Fruit fly (Drosophila melanogaster) whole organism, embryonic: ENCODE results near the gene Shawn.
A peak's percentile ranks its signal among the peaks of the same experiment; 100 is the strongest.

Experiments used
- Antp ChIP-seq: fragments of 200-800 bp; sonication (Bioruptor generic); optimal IDR thresholded peaks from 3 replicates; lab custom pipeline; 2016; ENCODE audit warnings: missing biosample characterization, missing genetic modification characterization
- Bdp1 ChIP-seq: fragments of 200-800 bp; sonication (Bioruptor generic); optimal IDR thresholded peaks from 3 replicates; lab custom pipeline; 2016; ENCODE audit warnings: missing biosample characterization, missing genetic modification characterization
- CG10267 ChIP-seq: fragments of 200-800 bp; sonication (Bioruptor generic); optimal IDR thresholded peaks from 2 replicates; lab custom pipeline; 2018; ENCODE audit warnings: missing biosample characterization, mild to moderate bottlenecking, missing genetic modification characterization, moderate library complexity
- CG10321 ChIP-seq: fragments of 200-800 bp; sonication (Bioruptor generic); IDR thresholded peaks from 2 replicates; pipeline ENCODE4 v1.3.6; 2022; ENCODE audit warnings: missing biosample characterization, missing genetic modification characterization
- CG10366 ChIP-seq: fragments of 200-800 bp; sonication (Bioruptor generic); IDR thresholded peaks from 2 replicates; pipeline ENCODE4 v1.3.6; 2022; ENCODE audit warnings: missing biosample characterization, missing genetic modification characterization
- CG10654 ChIP-seq: fragments of 200-800 bp; sonication (Bioruptor generic); optimal IDR thresholded peaks from 2 replicates; lab custom pipeline; 2016; ENCODE audit warnings: missing biosample characterization, missing genetic modification characterization
- CG12236 ChIP-seq: fragments of 200-800 bp; sonication (Bioruptor generic); optimal IDR thresholded peaks from 2 replicates; lab custom pipeline; 2016; ENCODE audit warnings: missing biosample characterization, missing genetic modification characterization
- CG12769 ChIP-seq: fragments of 200-800 bp; sonication (Bioruptor generic); optimal IDR thresholded peaks from 2 replicates; lab custom pipeline; 2019; ENCODE audit warnings: missing biosample characterization, mild to moderate bottlenecking, missing genetic modification characterization, moderate library complexity
- CG13894 ChIP-seq: fragments of 200-800 bp; sonication (Bioruptor generic); optimal IDR thresholded peaks from 3 replicates; lab custom pipeline; 2018; ENCODE audit warnings: missing biosample characterization, mild to moderate bottlenecking, missing genetic modification characterization, moderate library complexity
- CG14441 ChIP-seq: fragments of 200-800 bp; sonication (Bioruptor generic); IDR thresholded peaks from 2 replicates; pipeline ENCODE4 v1.3.6; 2022; ENCODE audit warnings: missing biosample characterization, missing genetic modification characterization
- CG14667 ChIP-seq: fragments of 200-800 bp; sonication (Bioruptor generic); IDR thresholded peaks from 2 replicates; pipeline ENCODE4 v1.3.6; 2022; ENCODE audit warnings: missing biosample characterization, missing genetic modification characterization
- CG15514 ChIP-seq: fragments of 200-800 bp; sonication (Bioruptor generic); optimal IDR thresholded peaks from 3 replicates; lab custom pipeline; 2017; ENCODE audit warnings: missing biosample characterization, missing genetic modification characterization, mild to moderate bottlenecking, moderate library complexity, missing genetic modification reagents
- CG32767 ChIP-seq: fragments of 200-800 bp; sonication (Bioruptor generic); IDR thresholded peaks from 2 replicates; pipeline ENCODE4 v1.3.6; 2022; ENCODE audit warnings: missing biosample characterization, missing genetic modification characterization
- CG33557 ChIP-seq: fragments of 200-800 bp; sonication (Bioruptor generic); optimal IDR thresholded peaks from 2 replicates; lab custom pipeline; 2019; ENCODE audit warnings: missing biosample characterization, mild to moderate bottlenecking, missing genetic modification characterization, moderate library complexity
- CG4707 ChIP-seq: fragments of 200-800 bp; sonication (Bioruptor generic); optimal IDR thresholded peaks from 2 replicates; lab custom pipeline; 2018; ENCODE audit warnings: missing biosample characterization, mild to moderate bottlenecking, missing genetic modification characterization, moderate library complexity
- CG5180 ChIP-seq: fragments of 200-800 bp; sonication (Bioruptor generic); optimal IDR thresholded peaks from 3 replicates; lab custom pipeline; 2017; ENCODE audit warnings: missing biosample characterization, missing genetic modification characterization, mild to moderate bottlenecking, moderate library complexity, missing genetic modification reagents
- CG6854 ChIP-seq: fragments of 200-800 bp; sonication (Bioruptor generic); optimal IDR thresholded peaks from 3 replicates; lab custom pipeline; 2017; ENCODE audit warnings: missing biosample characterization, mild to moderate bottlenecking, missing genetic modification characterization
- CG7271 ChIP-seq: fragments of 200-800 bp; sonication (Bioruptor generic); optimal IDR thresholded peaks from 2 replicates; lab custom pipeline; 2018; ENCODE audit warnings: missing biosample characterization, mild to moderate bottlenecking, missing genetic modification characterization, moderate library complexity
- CG8089 ChIP-seq: fragments of 200-800 bp; sonication (Bioruptor generic); optimal IDR thresholded peaks from 3 replicates; lab custom pipeline; 2016; ENCODE audit warnings: missing biosample characterization, missing genetic modification characterization
- CG8388 ChIP-seq: fragments of 200-800 bp; sonication (Bioruptor generic); optimal IDR thresholded peaks from 2 replicates; lab custom pipeline; 2019; ENCODE audit warnings: missing biosample characterization, mild to moderate bottlenecking, missing genetic modification characterization, moderate library complexity
- Chrac-16 ChIP-seq: fragments of 200-800 bp; sonication (Bioruptor generic); optimal IDR thresholded peaks from 3 replicates; lab custom pipeline; 2016; ENCODE audit warnings: missing biosample characterization, missing genetic modification characterization
- Fer1 ChIP-seq: fragments of 200-800 bp; sonication (Bioruptor generic); optimal IDR thresholded peaks from 2 replicates; lab custom pipeline; 2017; ENCODE audit warnings: missing biosample characterization, mild to moderate bottlenecking, missing genetic modification characterization
- Fer3 ChIP-seq: fragments of 200-800 bp; sonication (Bioruptor generic); optimal IDR thresholded peaks from 2 replicates; lab custom pipeline; 2018; ENCODE audit warnings: missing biosample characterization, mild to moderate bottlenecking, missing genetic modification characterization, moderate library complexity
- Hr78 ChIP-seq, 2 experiments: fragments of 200-800 bp in 1 of 2; fragments of >200 bp in 1 of 2; sonication (Bioruptor generic) in 1 of 2; optimal IDR thresholded peaks; 2 replicates each; lab custom pipeline; 2017 to 2019; ENCODE audit warnings: missing biosample characterization in 2 of 2, missing genetic modification characterization in 2 of 2, mild to moderate bottlenecking in 1 of 2, moderate library complexity in 1 of 2
- Max ChIP-seq: fragments of 200-800 bp; sonication (Bioruptor generic); optimal IDR thresholded peaks from 2 replicates; lab custom pipeline; 2016; ENCODE audit warnings: missing biosample characterization, mild to moderate bottlenecking, missing genetic modification characterization
- Med ChIP-seq: fragments of 200-800 bp; sonication (Bioruptor generic); peaks from one replicate; lab custom pipeline; 2016; ENCODE audit warnings: missing biosample characterization, missing genetic modification characterization, mild to moderate bottlenecking, inconsistent platforms, moderate library complexity
- Pdp1 ChIP-seq, 2 experiments: fragments of 200-800 bp; sonication (Bioruptor generic); optimal IDR thresholded peaks; 3 replicates each; lab custom pipeline; 2016; ENCODE audit warnings: missing biosample characterization in 2 of 2, missing genetic modification characterization in 2 of 2, mild to moderate bottlenecking in 1 of 2, moderate library complexity in 1 of 2
- aop ChIP-seq: fragments of 200-800 bp; sonication (Bioruptor generic); IDR thresholded peaks from 2 replicates; pipeline ENCODE4 v1.3.6; 2022; ENCODE audit warnings: missing biosample characterization, missing genetic modification characterization
- cg ChIP-seq: fragments of 200-800 bp; sonication (Bioruptor generic); optimal IDR thresholded peaks from 3 replicates; lab custom pipeline; 2019; ENCODE audit warnings: missing biosample characterization, mild to moderate bottlenecking, missing genetic modification characterization, moderate library complexity
- chinmo ChIP-seq: fragments of 200-800 bp; sonication (Bioruptor generic); IDR thresholded peaks from 4 replicates; pipeline ENCODE4 v1.3.6; 2022; ENCODE audit warnings: missing biosample characterization, missing genetic modification characterization; ENCODE audit not compliant: partially characterized antibody
- ci ChIP-seq: fragments of 200-800 bp; sonication (Bioruptor generic); IDR thresholded peaks from 3 replicates; pipeline ENCODE4 v1.3.6; 2022; ENCODE audit warnings: missing biosample characterization, missing genetic modification characterization
- ftz-f1 ChIP-seq: fragments of 200-800 bp; sonication (Bioruptor generic); optimal IDR thresholded peaks from 2 replicates; lab custom pipeline; 2016; ENCODE audit warnings: missing biosample characterization, missing genetic modification characterization
- gce ChIP-seq: fragments of 200-800 bp; sonication (Bioruptor generic); IDR thresholded peaks from 3 replicates; pipeline ENCODE4 v1.3.6; 2022; ENCODE audit warnings: missing biosample characterization, missing genetic modification characterization
- h ChIP-seq: fragments of >200 bp; optimal IDR thresholded peaks from 2 replicates; lab custom pipeline; 2017
- jing ChIP-seq: fragments of 200-800 bp; sonication (Bioruptor generic); optimal IDR thresholded peaks from 2 replicates; lab custom pipeline; 2018; ENCODE audit warnings: missing biosample characterization, mild to moderate bottlenecking, missing genetic modification characterization
- lov ChIP-seq, 2 experiments: fragments of 200-800 bp in 1 of 2; fragments of >200 bp in 1 of 2; sonication (Bioruptor generic) in 1 of 2; IDR thresholded peaks in 1 of 2; optimal IDR thresholded peaks in 1 of 2; 2 replicates in 1 of 2; 3 replicates in 1 of 2; pipeline versions ENCODE4 v1.3.6 to Lab custom; 2017 to 2022; ENCODE audit warnings: missing biosample characterization in 1 of 2, missing genetic modification characterization in 1 of 2
- maf-S ChIP-seq: fragments of 200-800 bp; sonication (Bioruptor generic); optimal IDR thresholded peaks from 2 replicates; lab custom pipeline; 2016; ENCODE audit warnings: missing biosample characterization, missing genetic modification characterization
- odd ChIP-seq: fragments of 200-800 bp; sonication (Bioruptor generic); optimal IDR thresholded peaks from 2 replicates; lab custom pipeline; 2017; ENCODE audit warnings: missing biosample characterization, mild to moderate bottlenecking, missing genetic modification characterization
- phol ChIP-seq: fragments of 200-800 bp; sonication (Bioruptor generic); optimal IDR thresholded peaks from 3 replicates; lab custom pipeline; 2018; ENCODE audit warnings: missing biosample characterization, mild to moderate bottlenecking, missing genetic modification characterization, moderate library complexity
- pros ChIP-seq: fragments of 200-800 bp; sonication (Bioruptor generic); optimal IDR thresholded peaks from 3 replicates; lab custom pipeline; 2019; ENCODE audit warnings: missing biosample characterization, mild to moderate bottlenecking, missing genetic modification characterization, moderate library complexity
- row ChIP-seq: fragments of 200-800 bp; sonication (Bioruptor generic); IDR thresholded peaks from 3 replicates; pipeline ENCODE4 v1.3.6; 2022; ENCODE audit warnings: missing biosample characterization, missing genetic modification characterization
- sd ChIP-seq: fragments of 200-800 bp; sonication (Bioruptor generic); optimal IDR thresholded peaks from 3 replicates; lab custom pipeline; 2018; ENCODE audit warnings: missing biosample characterization, mild to moderate bottlenecking, missing genetic modification characterization, moderate library complexity
- sr ChIP-seq: fragments of 200-800 bp; sonication (Bioruptor generic); IDR thresholded peaks from 3 replicates; pipeline ENCODE4 v1.3.6; 2022; ENCODE audit warnings: missing biosample characterization, missing genetic modification characterization
- vnd ChIP-seq: fragments of 200-800 bp; sonication (Bioruptor generic); IDR thresholded peaks from 3 replicates; pipeline ENCODE4 v1.3.6; 2022; ENCODE audit warnings: missing biosample characterization, missing genetic modification characterization; ENCODE audit not compliant: partially characterized antibody
- vvl ChIP-seq: fragments of 200-800 bp; sonication (Bioruptor generic); IDR thresholded peaks from 2 replicates; pipeline ENCODE4 v1.3.6; 2022; ENCODE audit warnings: missing biosample characterization, missing genetic modification characterization

Shawn gene

dm6 chrX:19605915-19606314 is 5.4 kb upstream of the Shawn start (continued):
- TF ChIP-seq CG32767 (GFP tag; lab: Robert Waterston, UW) (peak; percentile 49; the same call in 1 of the 2 replicates), CG4707 (GFP tag; lab: Kevin White, UChicago) (peak; percentile 39), row (GFP tag; lab: Robert Waterston, UW) (0 out of 3 replicates have a peak, but pooled peaks have one; percentile 7), CG10267 (tag; lab: Kevin White, UChicago) (no peak), pros (GFP tag; lab: Kevin White, UChicago) (peak; percentile 83), vnd (no peak), CG12769 (tag; lab: Kevin White, UChicago) (peak; percentile 83)

- TF ChIP-seq CG10654 (GFP tag; lab: Kevin White, UChicago) (no peak), sr (GFP tag; lab: Robert Waterston, UW) (peak; percentile 82), lov (optimal IDR thresholded peaks at IDR 0.05; lab: Kevin White, UChicago) (no peak), lov (GFP tag; IDR thresholded peaks at IDR 0.05; lab: Robert Waterston, UW) (no peak), Pdp1 (GFP tag; optimal IDR thresholded peaks at IDR 0.05; lab: Kevin White, UChicago) (peak in 1 of 2 experiments; percentile 76), chinmo (GFP tag; lab: Robert Waterston, UW) (0 out of 4 replicates have a peak, but pooled peaks have one; percentile 48), CG14441 (0 out of 2 replicates have a peak, but pooled peaks have one; percentile 18), vvl (GFP tag; lab: Robert Waterston, UW) (peak; percentile 0; the same call in 1 of the 2 replicates), ftz-f1 (GFP tag; lab: Kevin White, UChicago) (peak; percentile 35), Max (GFP tag; lab: Kevin White, UChicago) (no peak), aop (GFP tag; lab: Robert Waterston, UW) (no peak), CG5180 (peak; percentile 61), CG6854 (GFP tag; lab: Kevin White, UChicago) (no peak), Med (GFP tag; lab: Kevin White, UChicago) (peak; percentile 41), phol (tag; lab: Kevin White, UChicago) (no peak), Bdp1 (no peak), Chrac-16 (GFP tag; lab: Kevin White, UChicago) (no peak)
Measured at dm6 chrX:19606558-19606957, 4.8 kb upstream of the Shawn start.

- TF ChIP-seq maf-S (GFP tag; lab: Kevin White, UChicago) (no peak), Hr78 (GFP tag; optimal IDR thresholded peaks at IDR 0.05; lab: Kevin White, UChicago) (peak in 1 of 2 experiments; percentile 93), ci (GFP tag; lab: Robert Waterston, UW) (0 out of 3 replicates have a peak, but pooled peaks have one; percentile 18), CG8388 (GFP tag; lab: Kevin White, UChicago) (peak; percentile 70), CG15514 (peak; percentile 8), Fer1 (GFP tag; lab: Kevin White, UChicago) (no peak), Med (GFP tag; lab: Kevin White, UChicago) (peak; percentile 42), row (GFP tag; lab: Robert Waterston, UW) (0 out of 3 replicates have a peak, but pooled peaks have one; percentile 17), CG7271 (tag; lab: Kevin White, UChicago) (no peak)
Measured at dm6 chrX:19606971-19607370, 4.4 kb upstream of the Shawn start.

dm6 chrX:19608042-19608609 is 3.2 kb upstream of the Shawn start:
- TF ChIP-seq CG8089 (GFP tag; lab: Kevin White, UChicago): no peak
- no peak for TF ChIP-seq Fer3
- peak; percentile 29 for TF ChIP-seq CG13894 (tag; lab: Kevin White, UChicago)
- peak; percentile 85 for TF ChIP-seq cg (GFP tag; lab: Kevin White, UChicago)
- TF ChIP-seq h (lab: Kevin White, UChicago): no peak
- TF ChIP-seq CG14667 (GFP tag; lab: Robert Waterston, UW): no peak
- no peak for TF ChIP-seq CG10321
- no peak for TF ChIP-seq CG12236 (GFP tag; lab: Kevin White, UChicago)
- no peak for TF ChIP-seq gce (GFP tag; lab: Robert Waterston, UW)
- no peak for TF ChIP-seq CG33557 (GFP tag; lab: Kevin White, UChicago)
- TF ChIP-seq Antp (GFP tag; lab: Kevin White, UChicago): no peak
- TF ChIP-seq sd (tag; lab: Kevin White, UChicago): peak; percentile 78
- TF ChIP-seq jing (GFP tag; lab: Kevin White, UChicago): no peak
- TF ChIP-seq CG10366 (GFP tag; lab: Robert Waterston, UW): no peak
- no peak for TF ChIP-seq odd (GFP tag; lab: Kevin White, UChicago)
